Fruit fly (Drosophila melanogaster) whole organism, embryonic: ENCODE results near the gene Ldaf1.
A peak's percentile ranks its signal among the peaks of the same experiment; 100 is the strongest.

Experiments used
- Adf1 ChIP-seq: fragments of 200-800 bp; sonication (Bioruptor generic); IDR thresholded peaks from 2 replicates; pipeline ENCODE4 v1.3.6; 2022; ENCODE audit warnings: missing biosample characterization, missing genetic modification characterization
- BEAF-32 ChIP-seq: fragments of 200-800 bp; sonication (Bioruptor generic); optimal IDR thresholded peaks from 3 replicates; lab custom pipeline; 2017; ENCODE audit warnings: missing biosample characterization, missing genetic modification characterization, mild to moderate bottlenecking, moderate library complexity, missing genetic modification reagents
- Bgb ChIP-seq: fragments of 200-800 bp; sonication (Bioruptor generic); IDR thresholded peaks from 2 replicates; pipeline ENCODE4 v1.3.6; 2022; ENCODE audit warnings: missing biosample characterization, missing genetic modification characterization; ENCODE audit not compliant: partially characterized antibody
- CG10267 ChIP-seq: fragments of 200-800 bp; sonication (Bioruptor generic); optimal IDR thresholded peaks from 2 replicates; lab custom pipeline; 2018; ENCODE audit warnings: missing biosample characterization, mild to moderate bottlenecking, missing genetic modification characterization, moderate library complexity
- CG10543 ChIP-seq: fragments of 200-800 bp; sonication (Bioruptor generic); optimal IDR thresholded peaks from 3 replicates; lab custom pipeline; 2017; ENCODE audit warnings: missing biosample characterization, mild to moderate bottlenecking, missing genetic modification characterization, moderate library complexity
- CG10565 ChIP-seq: fragments of 200-800 bp; sonication (Bioruptor generic); optimal IDR thresholded peaks from 3 replicates; lab custom pipeline; 2016; ENCODE audit warnings: missing biosample characterization, mild to moderate bottlenecking, missing genetic modification characterization
- CG11247 ChIP-seq: fragments of 200-800 bp; sonication (Bioruptor generic); IDR thresholded peaks from 2 replicates; pipeline ENCODE4 v1.3.6; 2022; ENCODE audit warnings: missing biosample characterization, missing genetic modification characterization
- CG12155 ChIP-seq: fragments of 200-800 bp; sonication (Bioruptor generic); optimal IDR thresholded peaks from 3 replicates; lab custom pipeline; 2016; ENCODE audit warnings: missing biosample characterization, missing genetic modification characterization
- CG13287 ChIP-seq: fragments of 200-800 bp; sonication (Bioruptor generic); IDR thresholded peaks from 2 replicates; pipeline ENCODE4 v1.3.6; 2022; ENCODE audit warnings: missing biosample characterization, missing genetic modification characterization; ENCODE audit not compliant: partially characterized antibody
- CG15011 ChIP-seq: fragments of 200-800 bp; sonication (Bioruptor generic); optimal IDR thresholded peaks from 3 replicates; lab custom pipeline; 2018; ENCODE audit warnings: missing biosample characterization, mild to moderate bottlenecking, missing genetic modification characterization
- CG15514 ChIP-seq: fragments of 200-800 bp; sonication (Bioruptor generic); optimal IDR thresholded peaks from 3 replicates; lab custom pipeline; 2017; ENCODE audit warnings: missing biosample characterization, missing genetic modification characterization, mild to moderate bottlenecking, moderate library complexity, missing genetic modification reagents
- CG17829 ChIP-seq: fragments of 200-800 bp; optimal IDR thresholded peaks from 2 replicates; lab custom pipeline; 2019; ENCODE audit warnings: missing biosample characterization, mild to moderate bottlenecking, missing genetic modification characterization, moderate library complexity
- CG2116 ChIP-seq: fragments of 200-800 bp; sonication (Bioruptor generic); optimal IDR thresholded peaks from 3 replicates; lab custom pipeline; 2018; ENCODE audit warnings: missing biosample characterization, mild to moderate bottlenecking, missing genetic modification characterization
- CG2120 ChIP-seq: fragments of 200-800 bp; sonication (Bioruptor generic); optimal IDR thresholded peaks from 3 replicates; lab custom pipeline; 2016; ENCODE audit warnings: missing biosample characterization, missing genetic modification characterization
- CG33213 ChIP-seq: fragments of 200-800 bp; sonication (Bioruptor generic); optimal IDR thresholded peaks from 3 replicates; lab custom pipeline; 2016; ENCODE audit warnings: missing biosample characterization, missing genetic modification characterization
- CG33557 ChIP-seq: fragments of 200-800 bp; sonication (Bioruptor generic); optimal IDR thresholded peaks from 2 replicates; lab custom pipeline; 2019; ENCODE audit warnings: missing biosample characterization, mild to moderate bottlenecking, missing genetic modification characterization, moderate library complexity
- CG3847 ChIP-seq: fragments of 200-800 bp; sonication (Bioruptor generic); IDR thresholded peaks from 2 replicates; pipeline ENCODE4 v1.3.6; 2022; ENCODE audit warnings: missing biosample characterization, missing genetic modification characterization
- CG42726 ChIP-seq: fragments of 200-800 bp; sonication (Bioruptor generic); IDR thresholded peaks from 2 replicates; pipeline ENCODE4 v1.3.6; 2022; ENCODE audit warnings: missing biosample characterization, missing genetic modification characterization; ENCODE audit not compliant: partially characterized antibody
- CG7786 ChIP-seq: fragments of 200-800 bp; sonication (Bioruptor generic); optimal IDR thresholded peaks from 2 replicates; lab custom pipeline; 2016; ENCODE audit warnings: missing biosample characterization, missing genetic modification characterization
- CG8478 ChIP-seq: fragments of >200 bp; optimal IDR thresholded peaks from 2 replicates; lab custom pipeline; 2018
- CG8765 ChIP-seq: fragments of 200-800 bp; sonication (Bioruptor generic); IDR thresholded peaks from 2 replicates; pipeline ENCODE4 v1.3.6; 2022; ENCODE audit warnings: missing biosample characterization, missing genetic modification characterization
- CHES-1-like ChIP-seq: fragments of 200-800 bp; sonication (Bioruptor generic); optimal IDR thresholded peaks from 2 replicates; lab custom pipeline; 2016; ENCODE audit warnings: missing biosample characterization, missing genetic modification characterization
- Deaf1 ChIP-seq: fragments of 200-800 bp; optimal IDR thresholded peaks from 3 replicates; lab custom pipeline; 2019; ENCODE audit warnings: missing biosample characterization, mild to moderate bottlenecking, missing genetic modification characterization, moderate library complexity
- GATAe ChIP-seq: fragments of 200-800 bp; sonication (Bioruptor generic); conservative IDR thresholded peaks from 2 replicates; pipeline ENCODE4 v1.3.6; 2022; ENCODE audit warnings: missing biosample characterization, missing genetic modification characterization
- Hr39 ChIP-seq: fragments of >200 bp; optimal IDR thresholded peaks from 2 replicates; lab custom pipeline; 2017
- Med ChIP-seq: fragments of 200-800 bp; sonication (Bioruptor generic); peaks from one replicate; lab custom pipeline; 2016; ENCODE audit warnings: missing biosample characterization, missing genetic modification characterization, mild to moderate bottlenecking, inconsistent platforms, moderate library complexity
- Rfx ChIP-seq: fragments of 200-800 bp; sonication (Bioruptor generic); IDR thresholded peaks from 2 replicates; pipeline ENCODE4 v1.3.6; 2022; ENCODE audit warnings: missing biosample characterization, missing genetic modification characterization
- Spps ChIP-seq: fragments of 200-800 bp; sonication (Bioruptor generic); optimal IDR thresholded peaks from 2 replicates; lab custom pipeline; 2018; ENCODE audit warnings: missing biosample characterization, mild to moderate bottlenecking, missing genetic modification characterization
- Usf ChIP-seq: fragments of 200-800 bp; sonication (Bioruptor generic); optimal IDR thresholded peaks from 2 replicates; lab custom pipeline; 2017; ENCODE audit warnings: missing genotype, missing biosample characterization, missing genetic modification characterization
- Xrp1 ChIP-seq: fragments of 200-800 bp; sonication (Bioruptor generic); IDR thresholded peaks from 2 replicates; pipeline ENCODE4 v1.3.6; 2022; ENCODE audit warnings: missing biosample characterization, missing genetic modification characterization
- al ChIP-seq: fragments of 200-800 bp; sonication (Bioruptor generic); IDR thresholded peaks from 2 replicates; pipeline ENCODE4 v1.3.6; 2022; ENCODE audit warnings: missing biosample characterization, missing genetic modification characterization
- amos ChIP-seq: fragments of 200-800 bp; sonication (Bioruptor generic); IDR thresholded peaks from 2 replicates; pipeline ENCODE4 v1.3.6; 2022; ENCODE audit warnings: missing biosample characterization, missing genetic modification characterization; ENCODE audit not compliant: partially characterized antibody
- aop ChIP-seq: fragments of 200-800 bp; sonication (Bioruptor generic); IDR thresholded peaks from 2 replicates; pipeline ENCODE4 v1.3.6; 2022; ENCODE audit warnings: missing biosample characterization, missing genetic modification characterization
- chinmo ChIP-seq: fragments of 200-800 bp; sonication (Bioruptor generic); IDR thresholded peaks from 4 replicates; pipeline ENCODE4 v1.3.6; 2022; ENCODE audit warnings: missing biosample characterization, missing genetic modification characterization; ENCODE audit not compliant: partially characterized antibody
- dm ChIP-seq: fragments of 200-800 bp; sonication (Bioruptor generic); optimal IDR thresholded peaks from 3 replicates; lab custom pipeline; 2016; ENCODE audit warnings: missing biosample characterization, missing genetic modification characterization
- knrl ChIP-seq: fragments of 200-800 bp; sonication (Bioruptor generic); IDR thresholded peaks from 3 replicates; pipeline ENCODE4 v1.3.6; 2022; ENCODE audit warnings: missing biosample characterization, missing genetic modification characterization; ENCODE audit not compliant: partially characterized antibody
- nerfin-1 ChIP-seq: fragments of 200-800 bp; sonication (Bioruptor generic); optimal IDR thresholded peaks from 3 replicates; lab custom pipeline; 2019; ENCODE audit warnings: missing biosample characterization, mild to moderate bottlenecking, missing genetic modification characterization, moderate library complexity
- onecut ChIP-seq: fragments of 200-800 bp; sonication (Bioruptor generic); IDR thresholded peaks from 2 replicates; pipeline ENCODE4 v1.3.6; 2022; ENCODE audit warnings: missing biosample characterization, missing genetic modification characterization
- otp ChIP-seq: fragments of 200-800 bp; sonication (Bioruptor generic); IDR thresholded peaks from 3 replicates; pipeline ENCODE4, ENCODE4 v1.3.6; 2022; ENCODE audit warnings: missing biosample characterization, missing genetic modification characterization
- phol ChIP-seq: fragments of 200-800 bp; sonication (Bioruptor generic); optimal IDR thresholded peaks from 3 replicates; lab custom pipeline; 2018; ENCODE audit warnings: missing biosample characterization, mild to moderate bottlenecking, missing genetic modification characterization, moderate library complexity
- sug ChIP-seq: fragments of 200-800 bp; optimal IDR thresholded peaks from 2 replicates; lab custom pipeline; 2019; ENCODE audit warnings: missing biosample characterization, mild to moderate bottlenecking, missing genetic modification characterization, moderate library complexity
- trem ChIP-seq: fragments of 200-800 bp; optimal IDR thresholded peaks from 3 replicates; lab custom pipeline; 2019; ENCODE audit warnings: missing biosample characterization, mild to moderate bottlenecking, missing genetic modification characterization, moderate library complexity
- twi ChIP-seq: fragments of 200-800 bp; optimal IDR thresholded peaks from 2 replicates; lab custom pipeline; 2019; ENCODE audit warnings: missing biosample characterization, mild to moderate bottlenecking, missing genetic modification characterization, moderate library complexity
- unc-4 ChIP-seq: fragments of 200-800 bp; sonication (Bioruptor generic); IDR thresholded peaks from 2 replicates; pipeline ENCODE4 v1.3.6; 2022; ENCODE audit warnings: missing biosample characterization, missing genetic modification characterization; ENCODE audit not compliant: partially characterized antibody
- vvl ChIP-seq: fragments of 200-800 bp; sonication (Bioruptor generic); IDR thresholded peaks from 2 replicates; pipeline ENCODE4 v1.3.6; 2022; ENCODE audit warnings: missing biosample characterization, missing genetic modification characterization

Ldaf1 gene

DNA sequence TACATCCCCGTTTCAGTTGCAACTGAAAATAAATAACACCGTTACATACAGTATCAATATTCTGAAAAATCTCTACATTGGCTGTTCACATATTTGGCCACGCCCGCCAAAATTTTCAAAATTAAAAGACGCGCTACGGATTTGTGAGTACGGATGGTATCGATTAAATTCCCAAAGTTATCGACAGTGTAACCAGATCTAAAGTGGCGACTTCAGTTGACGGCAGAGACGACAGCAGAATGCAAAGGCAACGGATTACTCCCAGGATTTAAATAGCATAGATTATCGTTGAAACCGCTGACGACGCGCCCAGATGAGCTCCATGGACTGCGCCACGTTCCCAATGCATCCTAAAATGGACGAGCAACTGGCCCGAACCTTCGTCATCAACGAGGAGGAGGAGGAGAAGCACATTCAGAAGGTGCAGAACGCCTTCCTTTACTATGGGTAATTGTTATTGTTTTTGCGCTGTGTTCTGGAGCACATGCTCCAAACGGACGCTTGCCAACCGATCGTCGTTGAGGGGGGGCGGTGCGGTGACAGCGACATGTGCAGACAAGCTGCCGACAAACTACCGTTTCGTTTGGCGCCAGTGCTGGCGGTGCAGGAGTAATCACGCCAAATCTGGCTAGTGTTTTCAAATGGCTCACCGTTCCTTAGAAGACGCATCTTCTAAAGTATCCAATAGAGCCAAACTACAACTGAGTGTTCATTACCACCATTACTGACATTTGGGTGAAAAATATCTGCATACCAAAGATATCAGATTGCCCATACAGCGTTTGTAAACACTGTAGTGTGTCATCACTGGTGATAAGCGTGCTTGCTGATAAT, 26.0 kb upstream of the Ldaf1 start, which contains the start of gene CG11596 (continued):
- TF ChIP-seq phol = peak; percentile 8
- peak; percentile 39 for TF ChIP-seq CG10543 (GFP tag; lab: Kevin White, UChicago)
- TF ChIP-seq Bgb (GFP tag; lab: Robert Waterston, UW) = 0 out of 2 replicates have a peak, but pooled peaks have one; percentile 6
- no peak for TF ChIP-seq onecut (GFP tag; lab: Robert Waterston, UW)
- peak; percentile 52 for TF ChIP-seq twi (tag; lab: Kevin White, UChicago)
- TF ChIP-seq CG15011 (GFP tag; lab: Kevin White, UChicago) = no peak
- TF ChIP-seq Adf1 (GFP tag; lab: Robert Waterston, UW) = peak; percentile 60
- peak; percentile 22; the same call in 1 of the 2 replicates for TF ChIP-seq vvl (GFP tag; lab: Robert Waterston, UW)
- peak; percentile 63 for TF ChIP-seq CG2116
- TF ChIP-seq CG7786 = peak; percentile 18
- peak; percentile 13; the same call in 1 of the 2 replicates for TF ChIP-seq Xrp1
- TF ChIP-seq CG8765 (GFP tag; lab: Robert Waterston, UW) = no peak
- peak; percentile 51 for TF ChIP-seq BEAF-32 (GFP tag; lab: Kevin White, UChicago)
- TF ChIP-seq GATAe (GFP tag; lab: Robert Waterston, UW) = peak; percentile 27; the same call in 1 of the 2 replicates
- TF ChIP-seq, all 482 proteins: peak for 80

DNA sequence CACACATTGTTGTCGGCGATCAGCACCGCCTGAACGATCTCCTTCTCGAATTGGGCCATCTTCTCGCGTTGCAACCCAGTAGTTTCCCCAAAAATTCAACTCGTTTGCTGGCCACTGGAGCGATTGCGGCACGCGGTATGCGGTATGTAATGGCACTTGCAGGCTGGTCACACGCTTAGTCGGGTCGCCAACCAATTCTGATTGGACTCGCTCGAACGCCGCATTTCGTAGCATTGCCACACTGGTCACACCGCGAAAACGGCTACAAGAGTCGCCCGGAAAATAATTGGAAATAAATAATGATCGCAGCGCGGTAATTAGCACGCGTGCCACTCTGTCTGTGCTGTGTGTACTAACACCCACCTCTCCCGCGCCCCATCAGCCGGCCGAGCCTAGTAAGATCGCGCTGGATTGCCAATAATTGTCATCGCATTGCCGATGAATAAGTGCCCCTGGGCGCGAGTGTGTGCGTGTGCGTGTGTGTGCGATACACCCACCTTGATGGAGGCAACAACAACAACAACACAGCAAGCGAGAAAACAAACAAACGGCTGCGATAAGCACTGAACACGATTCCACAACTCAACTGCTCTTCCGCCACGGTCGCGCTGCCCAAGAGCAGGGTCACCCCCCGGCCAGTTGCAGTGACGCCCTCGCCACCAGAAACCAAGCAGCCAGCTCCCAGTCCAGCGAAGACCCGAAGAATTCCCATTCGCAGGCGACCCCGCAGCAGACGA, 21.2 kb upstream of the Ldaf1 start, which contains the start of the genes eIF2Bepsilon and Ocrl:
Gene eIF2Bepsilon, minus strand, starts transcription at position 110 of the 737 bp plus-strand sequence.
Gene Ocrl, plus strand, starts transcription at position 217 of the 737 bp plus-strand sequence.
- 0 out of 2 replicates have a peak, but pooled peaks have one; percentile 9 for TF ChIP-seq Rfx
- peak; percentile 67 for TF ChIP-seq CG3847
- no peak for TF ChIP-seq otp (GFP tag; lab: Robert Waterston, UW)
- TF ChIP-seq knrl (GFP tag; lab: Robert Waterston, UW) = 0 out of 3 replicates have a peak, but pooled peaks have one; percentile 24
- TF ChIP-seq dm (GFP tag; lab: Kevin White, UChicago) = peak; percentile 55
- no peak for TF ChIP-seq aop (GFP tag; lab: Robert Waterston, UW)
- no peak for TF ChIP-seq al (GFP tag; lab: Robert Waterston, UW)
- TF ChIP-seq CG2116 = peak; percentile 66
- 0 out of 4 replicates have a peak, but pooled peaks have one; percentile 58 for TF ChIP-seq chinmo (GFP tag; lab: Robert Waterston, UW)
- TF ChIP-seq Med (GFP tag; lab: Kevin White, UChicago) = peak; percentile 62
- peak; percentile 9 for TF ChIP-seq CG10267
- peak; percentile 53 for TF ChIP-seq CG33213 (GFP tag; lab: Kevin White, UChicago)
- peak; percentile 44; the same call in 1 of the 2 replicates for TF ChIP-seq CG13287 (GFP tag; lab: Robert Waterston, UW)
- peak; percentile 34 for TF ChIP-seq CHES-1-like (GFP tag; lab: Kevin White, UChicago)
- TF ChIP-seq CG15514 (GFP tag; lab: Kevin White, UChicago) = peak; percentile 83
- TF ChIP-seq CG42726 (GFP tag; lab: Robert Waterston, UW) = no peak
- peak; percentile 93 for TF ChIP-seq sug (tag; lab: Kevin White, UChicago)
- TF ChIP-seq CG17829 (tag; lab: Kevin White, UChicago) = peak; percentile 25
- TF ChIP-seq nerfin-1 = peak; percentile 49
- no peak for TF ChIP-seq Bgb (GFP tag; lab: Robert Waterston, UW)
- no peak for TF ChIP-seq CG11247 (GFP tag; lab: Robert Waterston, UW)
- no peak for TF ChIP-seq CG8478 (lab: Kevin White, UChicago)
- 0 out of 2 replicates have a peak, but pooled peaks have one; percentile 20 for TF ChIP-seq unc-4 (GFP tag; lab: Robert Waterston, UW)
- peak; percentile 78 for TF ChIP-seq CG12155
- peak; percentile 63 for TF ChIP-seq Deaf1 (tag; lab: Kevin White, UChicago)
- peak; percentile 46 for TF ChIP-seq amos (GFP tag; lab: Robert Waterston, UW)
- peak; percentile 4 for TF ChIP-seq Spps (tag; lab: Kevin White, UChicago)
- TF ChIP-seq Hr39 (lab: Kevin White, UChicago) = no peak
- peak; percentile 54 for TF ChIP-seq trem
- TF ChIP-seq CG10543 (GFP tag; lab: Kevin White, UChicago) = peak; percentile 28
- no peak for TF ChIP-seq CG10565 (GFP tag; lab: Kevin White, UChicago)
- TF ChIP-seq CG2120 (GFP tag; lab: Kevin White, UChicago) = peak; percentile 0
- TF ChIP-seq CG33557 (GFP tag; lab: Kevin White, UChicago) = no peak
- TF ChIP-seq Usf (GFP tag; lab: Kevin White, UChicago) = no peak
